Worm (Caenorhabditis elegans): ENCODE results near the gene pigw-1.

ce11 chrII:2878909-2879308 lies 5.8 kb downstream of the pigw-1 start:
- TF ChIP-seq flt-1 (GFP tag; IDR thresholded peaks at IDR 0.05) (no peak), pes-1 (GFP tag; IDR thresholded peaks at IDR 0.05) (no peak), hmg-4 (GFP tag; optimal IDR thresholded peaks at IDR 0.05) (no peak), ama-1 (optimal IDR thresholded peaks at IDR 0.05) (no peak), tra-4 (tag; optimal IDR thresholded peaks at IDR 0.05) (no peak), scrt-1 (GFP tag; IDR thresholded peaks at IDR 0.05) (no peak), ceh-13 (GFP tag; optimal IDR thresholded peaks at IDR 0.05) (no peak), tbx-11 (GFP tag; IDR thresholded peaks at IDR 0.05) (no peak)

Measured in whole organism, early embryonic.